Worm (Caenorhabditis elegans) whole organism, L1 larva: ENCODE results near the gene dsl-1.

Experiments used
- dpl-1 ChIP-seq, 3 experiments: fragments of 150-350 bp in 2 of 3; sonication (generic microtip) in 1 of 3; optimal IDR thresholded peaks; 2 replicates each; lab custom pipeline; 2014 to 2017; ENCODE audit warnings: missing biosample characterization in 3 of 3, missing genetic modification characterization in 3 of 3, missing genetic modification reagents in 3 of 3
- efl-3 ChIP-seq: fragments of 200-800 bp; sonication (Bioruptor generic); optimal IDR thresholded peaks from 2 replicates; lab custom pipeline; 2018; ENCODE audit warnings: mild to moderate bottlenecking, missing genetic modification characterization, missing compliant biosample characterization
- egl-27 ChIP-seq, 2 experiments: fragments of 150-350 bp in 1 of 2; sonication (generic microtip); optimal IDR thresholded peaks; 3 replicates each; lab custom pipeline; 2017 to 2018; ENCODE audit warnings: missing biosample characterization in 2 of 2, missing genetic modification characterization in 2 of 2, missing genetic modification reagents in 2 of 2
- fkh-8 ChIP-seq: sonication (generic microtip); optimal IDR thresholded peaks from 2 replicates; lab custom pipeline; 2016; ENCODE audit warnings: mild to moderate bottlenecking, missing genetic modification characterization, missing compliant biosample characterization
- irx-1 ChIP-seq: sonication (generic microtip); optimal IDR thresholded peaks from 2 replicates; lab custom pipeline; 2016; ENCODE audit warnings: missing genetic modification characterization, missing compliant biosample characterization
- nhr-237 ChIP-seq: fragments of 150-350 bp; optimal IDR thresholded peaks from 2 replicates; lab custom pipeline; 2014; ENCODE audit warnings: missing biosample characterization, missing genetic modification characterization
- nhr-71 ChIP-seq: sonication (generic microtip); optimal IDR thresholded peaks from 2 replicates; lab custom pipeline; 2016; ENCODE audit warnings: mild to moderate bottlenecking, missing genetic modification characterization, moderate library complexity, missing compliant biosample characterization
- snpc-4 ChIP-seq: fragments of 150-350 bp; optimal IDR thresholded peaks from 2 replicates; lab custom pipeline; 2014; ENCODE audit warnings: missing biosample characterization, missing genetic modification characterization
- tbx-2 ChIP-seq: sonication (generic microtip); optimal IDR thresholded peaks from 2 replicates; lab custom pipeline; 2016; ENCODE audit warnings: missing genetic modification characterization, missing compliant biosample characterization
- unc-30 ChIP-seq: sonication (generic microtip); optimal IDR thresholded peaks from 2 replicates; lab custom pipeline; 2017; ENCODE audit warnings: missing biosample characterization, missing genetic modification characterization
- ztf-11 ChIP-seq, 2 experiments: sonication (generic microtip); optimal IDR thresholded peaks; 2 replicates each; lab custom pipeline; 2016 to 2017; ENCODE audit warnings: missing genetic modification characterization in 2 of 2, missing biosample characterization in 1 of 2, missing compliant biosample characterization in 1 of 2

ce11 chrIV:1239686-1240085 is 31.8 kb upstream of the dsl-1 start, which contains the start of gene F38A1.8:
- TF ChIP-seq ztf-11 (tag; optimal IDR thresholded peaks at IDR 0.05; lab: Kevin White, UChicago) (no peak), irx-1 (tag; lab: Kevin White, UChicago) (peak; percentile 25), nhr-237 (tag; lab: Kevin White, UChicago) (peak; percentile 32), unc-30 (tag; lab: Kevin White, UChicago) (no peak), snpc-4 (tag; lab: Kevin White, UChicago) (no peak), fkh-8 (tag; lab: Kevin White, UChicago) (no peak), efl-3 (GFP tag; lab: Kevin White, UChicago) (no peak), egl-27 (tag; optimal IDR thresholded peaks at IDR 0.05; lab: Kevin White, UChicago) (no peak), dpl-1 (GFP tag; optimal IDR thresholded peaks at IDR 0.05; lab: Kevin White, UChicago) (peak; percentile 91 to 95 (median 94)), tbx-2 (peak; percentile 61), nhr-71 (no peak)
